Fruit fly (Drosophila melanogaster): Measurements from ENCODE around the gene CG46394.

DNA sequence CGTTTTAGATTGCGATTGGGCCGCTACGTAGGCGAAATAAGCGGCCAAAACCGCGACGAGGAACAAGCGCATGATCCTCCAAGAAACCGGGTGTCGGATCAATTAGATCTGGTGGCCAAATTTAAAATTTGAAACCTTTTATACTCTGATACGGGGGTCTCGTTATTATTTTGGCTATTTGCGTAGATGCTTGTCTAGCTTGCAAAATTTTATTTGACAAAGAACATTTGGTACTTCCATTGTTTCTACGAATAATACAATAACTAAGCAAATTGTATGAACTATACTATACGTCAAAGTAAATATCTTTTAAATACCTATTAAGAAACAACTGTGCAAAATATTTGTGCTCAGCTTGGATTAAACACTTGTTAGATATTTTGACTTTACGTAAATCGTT, 19.8 kb downstream of the CG46394 start, which contains the start of gene Muc68Ca:
- TF ChIP-seq CG9705 (GFP tag; optimal IDR thresholded peaks at IDR 0.05) (no peak), Dif (GFP tag; optimal IDR thresholded peaks at IDR 0.05; ENCODE audit: partially characterized antibody) (no peak), Mio (GFP tag; optimal IDR thresholded peaks at IDR 0.05) (no peak), Hr78 (GFP tag; optimal IDR thresholded peaks at IDR 0.05) (no peak), pan (optimal IDR thresholded peaks at IDR 0.05) (no peak), brk (GFP tag; optimal IDR thresholded peaks at IDR 0.05) (no peak), CG32264 (GFP tag; optimal IDR thresholded peaks at IDR 0.05) (no peak), usp (GFP tag; optimal IDR thresholded peaks at IDR 0.05) (no peak)

Measured in whole organism, wandering third instar larva.